Fruit fly (Drosophila melanogaster) whole organism, embryonic: ENCODE measurements around the gene galectin.

ENCODE experiments used
- Atf3 ChIP-seq: fragments of 200-800 bp; sonication (Bioruptor generic); optimal IDR thresholded peaks from 3 replicates; lab custom pipeline; 2016; ENCODE audit warnings: missing biosample characterization, missing genetic modification characterization
- BtbVII ChIP-seq: fragments of 200-800 bp; sonication (Bioruptor generic); optimal IDR thresholded peaks from 3 replicates; lab custom pipeline; 2017; ENCODE audit warnings: missing biosample characterization, mild to moderate bottlenecking, missing genetic modification characterization
- CG11504 ChIP-seq: fragments of 200-800 bp; sonication (Bioruptor generic); optimal IDR thresholded peaks from 3 replicates; lab custom pipeline; 2019; ENCODE audit warnings: missing biosample characterization, mild to moderate bottlenecking, missing genetic modification characterization, moderate library complexity
- CG14667 ChIP-seq: fragments of 200-800 bp; sonication (Bioruptor generic); IDR thresholded peaks from 2 replicates; pipeline ENCODE4 v1.3.6; 2022; ENCODE audit warnings: missing biosample characterization, missing genetic modification characterization
- CG14860 ChIP-seq: fragments of 200-800 bp; sonication (Bioruptor generic); IDR thresholded peaks from 3 replicates; pipeline ENCODE4 v1.3.6; 2022; ENCODE audit warnings: missing biosample characterization, missing genetic modification characterization; ENCODE audit not compliant: partially characterized antibody
- CG15514 ChIP-seq: fragments of 200-800 bp; sonication (Bioruptor generic); optimal IDR thresholded peaks from 3 replicates; lab custom pipeline; 2017; ENCODE audit warnings: missing biosample characterization, missing genetic modification characterization, mild to moderate bottlenecking, moderate library complexity, missing genetic modification reagents
- CG16813 ChIP-seq: fragments of 200-800 bp; sonication (Bioruptor generic); IDR thresholded peaks from 3 replicates; pipeline ENCODE4 v1.3.6; 2022; ENCODE audit warnings: missing biosample characterization, missing genetic modification characterization; ENCODE audit not compliant: partially characterized antibody
- CG1832 ChIP-seq: fragments of 200-800 bp; sonication (Bioruptor generic); optimal IDR thresholded peaks from 2 replicates; lab custom pipeline; 2017; ENCODE audit warnings: missing biosample characterization, mild to moderate bottlenecking, missing genetic modification characterization, inconsistent platforms
- CG18476 ChIP-seq: fragments of 200-800 bp; sonication (Bioruptor generic); optimal IDR thresholded peaks from 2 replicates; lab custom pipeline; 2016; ENCODE audit warnings: missing biosample characterization, mild to moderate bottlenecking, missing genetic modification characterization
- CG2129 ChIP-seq: fragments of 200-800 bp; sonication (Bioruptor generic); IDR thresholded peaks from 2 replicates; pipeline ENCODE4 v1.3.6; 2022; ENCODE audit warnings: missing biosample characterization, missing genetic modification characterization; ENCODE audit not compliant: partially characterized antibody
- CG6791 ChIP-seq: fragments of 200-800 bp; sonication (Bioruptor generic); IDR thresholded peaks from 3 replicates; pipeline ENCODE4 v1.3.6; 2022; ENCODE audit warnings: missing biosample characterization, missing genetic modification characterization; ENCODE audit not compliant: partially characterized antibody
- CG6813 ChIP-seq: fragments of 200-800 bp; sonication (Bioruptor generic); optimal IDR thresholded peaks from 2 replicates; lab custom pipeline; 2017; ENCODE audit warnings: missing biosample characterization, missing genetic modification characterization, mild to moderate bottlenecking, moderate library complexity, missing genetic modification reagents
- CG7963 ChIP-seq: fragments of 200-800 bp; sonication (Bioruptor generic); IDR thresholded peaks from 3 replicates; pipeline ENCODE4 v1.3.6; 2022; ENCODE audit warnings: missing biosample characterization, missing genetic modification characterization; ENCODE audit not compliant: partially characterized antibody
- CG8478 ChIP-seq: fragments of >200 bp; optimal IDR thresholded peaks from 2 replicates; lab custom pipeline; 2018
- CG8765 ChIP-seq: fragments of 200-800 bp; sonication (Bioruptor generic); IDR thresholded peaks from 2 replicates; pipeline ENCODE4 v1.3.6; 2022; ENCODE audit warnings: missing biosample characterization, missing genetic modification characterization
- CG8944 ChIP-seq: fragments of 200-800 bp; sonication (Bioruptor generic); optimal IDR thresholded peaks from 3 replicates; lab custom pipeline; 2016; ENCODE audit warnings: missing biosample characterization, missing genetic modification characterization
- D ChIP-seq, 2 experiments: fragments of 200-800 bp in 1 of 2; fragments of >200 bp in 1 of 2; sonication (Bioruptor generic) in 1 of 2; optimal IDR thresholded peaks; 2 replicates in 1 of 2; 3 replicates in 1 of 2; lab custom pipeline; 2017; ENCODE audit warnings: mild to moderate bottlenecking in 1 of 2, missing biosample characterization in 1 of 2, missing genetic modification characterization in 1 of 2, missing genetic modification reagents in 1 of 2
- Doc3 ChIP-seq: fragments of 200-800 bp; sonication (Bioruptor generic); IDR thresholded peaks from 3 replicates; pipeline ENCODE4 v1.3.6; 2022; ENCODE audit warnings: missing biosample characterization, missing genetic modification characterization; ENCODE audit not compliant: partially characterized antibody
- Dref ChIP-seq: fragments of 200-800 bp; sonication (Bioruptor generic); IDR thresholded peaks from 2 replicates; pipeline ENCODE4 v1.3.6; 2022; ENCODE audit warnings: missing biosample characterization, missing genetic modification characterization
- Ets97D ChIP-seq: fragments of 200-800 bp; sonication (Bioruptor generic); optimal IDR thresholded peaks from 3 replicates; lab custom pipeline; 2016; ENCODE audit warnings: missing biosample characterization, missing genetic modification characterization
- H15 ChIP-seq: fragments of 200-800 bp; sonication (Bioruptor generic); IDR thresholded peaks from 3 replicates; pipeline ENCODE4 v1.3.6; 2022; ENCODE audit warnings: missing biosample characterization, missing genetic modification characterization
- HLH4C ChIP-seq: fragments of 200-800 bp; sonication (Bioruptor generic); IDR thresholded peaks from 3 replicates; pipeline ENCODE4 v1.3.6; 2022; ENCODE audit warnings: missing biosample characterization, missing genetic modification characterization; ENCODE audit not compliant: partially characterized antibody
- Hsf ChIP-seq: fragments of 200-800 bp; sonication (Bioruptor generic); optimal IDR thresholded peaks from 3 replicates; lab custom pipeline; 2016; ENCODE audit warnings: missing biosample characterization, missing genetic modification characterization
- Jarid2 ChIP-seq: fragments of 200-800 bp; sonication (Bioruptor generic); optimal IDR thresholded peaks from 3 replicates; lab custom pipeline; 2017; ENCODE audit warnings: mild to moderate bottlenecking, missing biosample characterization, missing genetic modification reagents, missing genetic modification characterization
- MBD-R2 ChIP-seq: fragments of 200-800 bp; sonication (Bioruptor generic); IDR thresholded peaks from 2 replicates; pipeline ENCODE4 v1.3.6; 2022; ENCODE audit warnings: missing biosample characterization, missing genetic modification characterization
- Nf-YA ChIP-seq: fragments of 200-800 bp; sonication (Bioruptor generic); IDR thresholded peaks from 2 replicates; pipeline ENCODE4 v1.3.6; 2022; ENCODE audit warnings: missing biosample characterization, missing genetic modification characterization
- Nf-YB ChIP-seq: fragments of 200-800 bp; sonication (Bioruptor generic); optimal IDR thresholded peaks from 3 replicates; lab custom pipeline; 2019; ENCODE audit warnings: missing biosample characterization, mild to moderate bottlenecking, missing genetic modification characterization, moderate library complexity
- Scr ChIP-seq: fragments of 200-800 bp; sonication (Bioruptor generic); IDR thresholded peaks from 2 replicates; pipeline ENCODE4 v1.3.6; 2022; ENCODE audit warnings: missing biosample characterization, missing genetic modification characterization; ENCODE audit not compliant: partially characterized antibody
- TFAM ChIP-seq: fragments of 200-800 bp; sonication (Bioruptor generic); optimal IDR thresholded peaks from 2 replicates; lab custom pipeline; 2017; ENCODE audit warnings: missing biosample characterization, missing genetic modification characterization, inconsistent platforms
- Vsx1 ChIP-seq: fragments of 200-800 bp; sonication (Bioruptor generic); optimal IDR thresholded peaks from 2 replicates; lab custom pipeline; 2017; ENCODE audit warnings: missing biosample characterization, mild to moderate bottlenecking, missing genetic modification characterization, missing genetic modification reagents
- Xbp1 ChIP-seq: fragments of 200-800 bp; sonication (Bioruptor generic); optimal IDR thresholded peaks from 3 replicates; lab custom pipeline; 2016; ENCODE audit warnings: missing biosample characterization, mild to moderate bottlenecking, missing genetic modification characterization
- ato ChIP-seq: fragments of 200-800 bp; sonication (Bioruptor generic); IDR thresholded peaks from 2 replicates; pipeline ENCODE4 v1.3.6; 2022; ENCODE audit warnings: missing biosample characterization, missing genetic modification characterization; ENCODE audit not compliant: partially characterized antibody
- bsh ChIP-seq, 2 experiments: fragments of 200-800 bp; sonication (Bioruptor generic); optimal IDR thresholded peaks; 2 replicates each; lab custom pipeline; 2017 to 2018; ENCODE audit warnings: mild to moderate bottlenecking in 2 of 2, missing biosample characterization in 2 of 2, missing genetic modification characterization in 2 of 2, moderate library complexity in 1 of 2
- chn ChIP-seq: fragments of 200-800 bp; sonication (Bioruptor generic); optimal IDR thresholded peaks from 2 replicates; lab custom pipeline; 2016; ENCODE audit warnings: missing biosample characterization, missing genetic modification characterization
- disco-r ChIP-seq: fragments of 200-800 bp; sonication (Bioruptor generic); optimal IDR thresholded peaks from 2 replicates; lab custom pipeline; 2016; ENCODE audit warnings: missing biosample characterization, missing genetic modification characterization
- dmrt11E ChIP-seq: fragments of 200-800 bp; sonication (Bioruptor generic); optimal IDR thresholded peaks from 3 replicates; lab custom pipeline; 2018; ENCODE audit warnings: missing biosample characterization, mild to moderate bottlenecking, missing genetic modification characterization, moderate library complexity
- eve ChIP-seq, 2 experiments: fragments of >200 bp; optimal IDR thresholded peaks; 2 replicates each; lab custom pipeline; 2017; ENCODE audit warnings: missing biosample characterization in 2 of 2, missing genetic modification characterization in 2 of 2
- hb ChIP-seq: fragments of 200-800 bp; sonication (Bioruptor generic); IDR thresholded peaks from 3 replicates; pipeline ENCODE4 v1.3.6; 2022; ENCODE audit warnings: missing biosample characterization, missing genetic modification characterization; ENCODE audit not compliant: partially characterized antibody
- inv ChIP-seq: fragments of 200-800 bp; sonication (Bioruptor generic); IDR thresholded peaks from 2 replicates; pipeline ENCODE4 v1.3.6; 2022; ENCODE audit warnings: missing biosample characterization, missing genetic modification characterization; ENCODE audit not compliant: partially characterized antibody
- nerfin-2 ChIP-seq: fragments of 200-800 bp; sonication (Bioruptor generic); IDR thresholded peaks from 2 replicates; pipeline ENCODE4 v1.3.6; 2022; ENCODE audit warnings: missing biosample characterization, missing genetic modification characterization; ENCODE audit not compliant: partially characterized antibody
- pfk ChIP-seq: fragments of 200-800 bp; sonication (Bioruptor generic); optimal IDR thresholded peaks from 2 replicates; lab custom pipeline; 2018; ENCODE audit warnings: missing biosample characterization, mild to moderate bottlenecking, missing genetic modification characterization, moderate library complexity
- pros ChIP-seq: fragments of 200-800 bp; sonication (Bioruptor generic); optimal IDR thresholded peaks from 3 replicates; lab custom pipeline; 2019; ENCODE audit warnings: missing biosample characterization, mild to moderate bottlenecking, missing genetic modification characterization, moderate library complexity
- repo ChIP-seq: fragments of 200-800 bp; sonication (Bioruptor generic); optimal IDR thresholded peaks from 2 replicates; lab custom pipeline; 2016; ENCODE audit warnings: missing biosample characterization, missing genetic modification characterization
- shn ChIP-seq: fragments of 200-800 bp; sonication (Bioruptor generic); optimal IDR thresholded peaks from 3 replicates; lab custom pipeline; 2016; ENCODE audit warnings: missing biosample characterization, missing genetic modification characterization
- stwl ChIP-seq: fragments of 200-800 bp; sonication (Bioruptor generic); optimal IDR thresholded peaks from 3 replicates; lab custom pipeline; 2018; ENCODE audit warnings: missing biosample characterization, mild to moderate bottlenecking, missing genetic modification characterization, moderate library complexity
- trh ChIP-seq: fragments of 200-800 bp; sonication (Bioruptor generic); optimal IDR thresholded peaks from 2 replicates; lab custom pipeline; 2016; ENCODE audit warnings: missing biosample characterization, missing genetic modification characterization
- tup ChIP-seq: fragments of 200-800 bp; sonication (Bioruptor generic); optimal IDR thresholded peaks from 2 replicates; lab custom pipeline; 2016; ENCODE audit warnings: missing biosample characterization, mild to moderate bottlenecking, missing genetic modification characterization, moderate library complexity
- zen2 ChIP-seq: fragments of 200-800 bp; sonication (Bioruptor generic); IDR thresholded peaks from 3 replicates; pipeline ENCODE4 v1.3.6; 2022; ENCODE audit warnings: missing biosample characterization, missing genetic modification characterization; ENCODE audit not compliant: partially characterized antibody

Gene galectin

dm6 chr2L:94639-95059 lies 23.1 kb downstream of the galectin start, which contains the start of gene Zir (continued):
- TF ChIP-seq Nf-YA (GFP tag; lab: Robert Waterston, UW) (no peak), D (optimal IDR thresholded peaks at IDR 0.05; lab: Kevin White, UChicago) (no peak), D (GFP tag; optimal IDR thresholded peaks at IDR 0.05; lab: Kevin White, UChicago) (no peak), repo (GFP tag; lab: Kevin White, UChicago) (no peak), disco-r (GFP tag; lab: Kevin White, UChicago) (no peak), zen2 (GFP tag; lab: Robert Waterston, UW) (peak; percentile 10; the same call in 1 of the 3 replicates), Atf3 (GFP tag; lab: Kevin White, UChicago) (no peak), CG11504 (tag; lab: Kevin White, UChicago) (no peak), trh (GFP tag; lab: Kevin White, UChicago) (no peak), chn (GFP tag; lab: Kevin White, UChicago) (no peak), pfk (GFP tag; lab: Kevin White, UChicago) (no peak), TFAM (GFP tag; lab: Kevin White, UChicago) (no peak), ato (peak; percentile 33; the same call in 1 of the 2 replicates), tup (GFP tag; lab: Kevin White, UChicago) (no peak), Scr (GFP tag; lab: Robert Waterston, UW) (peak; percentile 71), Nf-YB (GFP tag; lab: Kevin White, UChicago) (no peak), Xbp1 (GFP tag; lab: Kevin White, UChicago) (no peak), Ets97D (GFP tag; lab: Kevin White, UChicago) (peak; percentile 36), CG15514 (GFP tag; lab: Kevin White, UChicago) (peak; percentile 99), H15 (GFP tag; lab: Robert Waterston, UW) (no peak), inv (peak; percentile 61), pros (no peak), eve (GFP tag; optimal IDR thresholded peaks at IDR 0.05; lab: Kevin White, UChicago) (peak in 1 of 2 experiments; percentile 75), CG16813 (GFP tag; lab: Robert Waterston, UW) (peak; percentile 57; the same call in 2 of the 3 replicates), BtbVII (GFP tag; lab: Kevin White, UChicago) (peak; percentile 14), CG8944 (GFP tag; lab: Kevin White, UChicago) (no peak), CG2129 (peak; percentile 45; the same call in 1 of the 2 replicates), dmrt11E (tag; lab: Kevin White, UChicago) (no peak), CG8478 (lab: Kevin White, UChicago) (no peak), Vsx1 (GFP tag; lab: Kevin White, UChicago) (no peak), MBD-R2 (GFP tag; lab: Robert Waterston, UW) (peak; percentile 35; the same call in 1 of the 2 replicates), Hsf (GFP tag; lab: Kevin White, UChicago) (no peak), nerfin-2 (GFP tag; lab: Robert Waterston, UW) (peak; percentile 85), CG18476 (GFP tag; lab: Kevin White, UChicago) (no peak), Jarid2 (no peak), CG8765 (GFP tag; lab: Robert Waterston, UW) (no peak), shn (no peak), Doc3 (GFP tag; lab: Robert Waterston, UW) (peak; percentile 30; the same call in 1 of the 3 replicates), Dref (GFP tag; lab: Robert Waterston, UW) (peak; percentile 72), CG14860 (peak; percentile 48; the same call in 1 of the 3 replicates), CG6791 (peak; percentile 58; the same call in 2 of the 3 replicates), CG1832 (GFP tag; lab: Kevin White, UChicago) (no peak), CG14667 (GFP tag; lab: Robert Waterston, UW) (no peak), hb (GFP tag; lab: Robert Waterston, UW) (peak; percentile 72), bsh (GFP tag; optimal IDR thresholded peaks at IDR 0.05; lab: Kevin White, UChicago) (no peak), HLH4C (GFP tag; lab: Robert Waterston, UW) (peak; percentile 73), stwl (peak; percentile 33), CG7963 (GFP tag; lab: Robert Waterston, UW) (peak; percentile 61; the same call in 2 of the 3 replicates), CG6813 (GFP tag; lab: Kevin White, UChicago) (no peak)
